Fruit fly (Drosophila melanogaster): Measurements from ENCODE around the gene HIP.
A peak's percentile ranks its signal among the peaks of the same experiment; 100 is the strongest.

DNA sequence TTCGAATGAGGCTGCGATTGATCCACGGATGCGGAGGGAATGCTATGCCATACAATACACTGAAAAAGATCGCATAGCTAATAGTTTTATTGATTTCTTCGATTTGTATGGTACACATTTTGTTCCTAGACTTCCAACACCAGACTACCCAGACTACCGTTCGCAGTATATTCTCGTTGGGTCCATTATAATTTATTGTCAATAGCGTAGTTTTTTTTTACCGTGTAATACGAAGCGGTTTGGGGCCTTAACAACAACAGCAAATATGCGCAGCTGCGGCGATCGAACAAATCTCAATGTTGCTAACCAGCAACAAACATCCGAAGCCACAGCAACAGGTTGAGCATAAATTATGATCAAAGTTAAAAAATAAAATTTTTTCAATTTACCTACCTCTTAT is 39.7 kb downstream of the HIP start:
- TF ChIP-seq Asciz (GFP tag; optimal IDR thresholded peaks at IDR 0.05): peak; percentile 78
- TF ChIP-seq CG18619 (GFP tag; optimal IDR thresholded peaks at IDR 0.05): peak; percentile 76
- TF ChIP-seq tll (GFP tag; optimal IDR thresholded peaks at IDR 0.05): no peak
- TF ChIP-seq CG31441 (GFP tag; IDR thresholded peaks at IDR 0.05): peak; percentile 83
- peak; percentile 14 for TF ChIP-seq cato (GFP tag; optimal IDR thresholded peaks at IDR 0.05; ENCODE audit: borderline replicate concordance)
- TF ChIP-seq CG7372 (GFP tag; IDR thresholded peaks at IDR 0.05): peak; percentile 59
- peak; percentile 54 for TF ChIP-seq CG18764 (GFP tag; optimal IDR thresholded peaks at IDR 0.05)
